Worm (Caenorhabditis elegans): ENCODE data around the gene ZK285.2.

Gene ZK285.2

ce11 chrV:16009564-16009963 is 37.1 kb upstream of the ZK285.2 start, which contains the start of gene str-233:
str-233 (minus strand) TSS chrV:16009664.
- TF ChIP-seq aptf-3 (GFP tag; IDR thresholded peaks at IDR 0.05) = no peak
- no peak for TF ChIP-seq dox-1 (GFP tag; IDR thresholded peaks at IDR 0.05)
- no peak for TF ChIP-seq F55B11.4 (tag; optimal IDR thresholded peaks at IDR 0.05; ENCODE audit: borderline replicate concordance, insufficient read depth)

DNA sequence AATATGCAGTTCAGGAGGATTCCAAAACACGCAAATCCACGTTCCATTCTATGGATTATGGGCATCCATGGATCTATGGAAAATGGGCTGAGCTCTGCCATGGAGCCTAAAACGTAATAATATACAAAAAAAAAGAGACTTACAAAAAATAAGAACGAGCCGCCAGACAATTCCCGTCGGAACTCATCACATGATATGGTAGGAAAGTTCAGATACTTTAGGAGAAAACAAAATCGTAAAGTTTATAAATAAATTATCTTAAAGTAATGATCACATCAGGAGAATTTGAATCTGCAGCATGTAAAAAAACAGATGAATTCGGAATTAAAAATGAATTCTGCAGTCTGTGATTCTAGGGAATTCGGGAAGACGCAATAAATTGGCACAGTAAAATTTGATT is 31.0 kb upstream of the ZK285.2 start, which contains the start of gene str-232:
str-232 (minus strand) TSS at position 101 of the 400 bp plus-strand sequence.
- TF ChIP-seq lir-1 (GFP tag; conservative IDR thresholded peaks at IDR 0.05) (no peak), ceh-40 (GFP tag; IDR thresholded peaks at IDR 0.05) (no peak), repo-1 (tag; optimal IDR thresholded peaks at IDR 0.05) (no peak), ceh-79 (tag; optimal IDR thresholded peaks at IDR 0.05) (no peak), lsl-1 (GFP tag; optimal IDR thresholded peaks at IDR 0.05) (no peak), bed-1 (GFP tag; IDR thresholded peaks at IDR 0.05) (no peak), lin-40 (tag; optimal IDR thresholded peaks at IDR 0.05) (no peak), Y79H2A.3 (GFP tag; conservative IDR thresholded peaks at IDR 0.05) (no peak), snpc-4 (GFP tag; optimal IDR thresholded peaks at IDR 0.05) (no peak), snpc-4 (tag; optimal IDR thresholded peaks at IDR 0.05) (no peak), Y53F4B.3 (GFP tag; IDR thresholded peaks at IDR 0.05) (no peak), sea-2 (GFP tag; IDR thresholded peaks at IDR 0.05) (no peak), ets-4 (GFP tag; optimal IDR thresholded peaks at IDR 0.05) (no peak)

DNA sequence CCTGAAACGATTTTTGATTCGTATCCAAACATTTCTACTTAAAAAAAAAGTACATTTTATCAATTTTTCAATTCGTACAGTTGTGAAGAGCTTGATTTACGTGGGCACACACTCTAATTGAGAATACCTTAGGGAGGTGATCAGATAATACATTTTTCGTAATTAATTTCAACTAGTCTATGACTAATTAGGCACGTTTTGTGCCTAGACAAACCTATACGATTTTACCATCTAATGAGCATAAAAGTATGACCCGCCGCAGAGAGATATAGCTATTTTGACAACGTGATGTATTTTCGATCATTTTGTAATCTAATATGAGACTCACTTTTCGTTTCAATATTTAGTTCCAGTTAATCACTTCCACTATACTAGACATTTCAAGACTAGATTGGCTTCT is 29.7 kb upstream of the ZK285.2 start:
- TF ChIP-seq lag-1 (GFP tag; IDR thresholded peaks at IDR 0.05) (no peak), snpc-1.1 (tag; optimal IDR thresholded peaks at IDR 0.05; ENCODE audit: insufficient read depth) (no peak), nhr-80 (tag; optimal IDR thresholded peaks at IDR 0.05) (no peak), ceh-91 (GFP tag; IDR thresholded peaks at IDR 0.05) (no peak), ekl-4 (GFP tag; IDR thresholded peaks at IDR 0.05) (no peak), lsy-27 (tag; optimal IDR thresholded peaks at IDR 0.05; ENCODE audit: borderline replicate concordance, insufficient read depth) (no peak), ztf-26 (tag; optimal IDR thresholded peaks at IDR 0.05) (no peak), chd-7 (tag; optimal IDR thresholded peaks at IDR 0.05) (no peak), mel-28 (tag; optimal IDR thresholded peaks at IDR 0.05; ENCODE audit: borderline replicate concordance) (no peak), ztf-25 (GFP tag; IDR thresholded peaks at IDR 0.05) (no peak), ceh-100 (GFP tag; IDR thresholded peaks at IDR 0.05) (no peak), ztf-6 (GFP tag; IDR thresholded peaks at IDR 0.05) (no peak), F10E7.11 (tag; optimal IDR thresholded peaks at IDR 0.05) (no peak), tlf-1 (GFP tag; optimal IDR thresholded peaks at IDR 0.05) (no peak), T26A5.8 (tag; optimal IDR thresholded peaks at IDR 0.05) (no peak), K11D2.4 (GFP tag; IDR thresholded peaks at IDR 0.05) (no peak), dpl-1 (GFP tag; optimal IDR thresholded peaks at IDR 0.05) (no peak)

- TF ChIP-seq F55B11.4 (tag; optimal IDR thresholded peaks at IDR 0.05; ENCODE audit: borderline replicate concordance, insufficient read depth) = no peak
- no peak for TF ChIP-seq F39B2.1 (GFP tag; IDR thresholded peaks at IDR 0.05)
- TF ChIP-seq ztf-26 (tag; optimal IDR thresholded peaks at IDR 0.05) = no peak
- no peak for TF ChIP-seq ceh-79 (tag; optimal IDR thresholded peaks at IDR 0.05)
- TF ChIP-seq Y67H2A.10 (GFP tag; conservative IDR thresholded peaks at IDR 0.05) = no peak
- TF ChIP-seq athp-1 (tag; optimal IDR thresholded peaks at IDR 0.05) = no peak
- TF ChIP-seq egl-18 (GFP tag; IDR thresholded peaks at IDR 0.05) = no peak
- TF ChIP-seq Y79H2A.3 (GFP tag; conservative IDR thresholded peaks at IDR 0.05) = no peak
- no peak for TF ChIP-seq hrde-1 (tag; optimal IDR thresholded peaks at IDR 0.05; ENCODE audit: borderline replicate concordance)
- no peak for TF ChIP-seq nhr-27 (tag; optimal IDR thresholded peaks at IDR 0.05)
- no peak for TF ChIP-seq ztf-18 (tag; optimal IDR thresholded peaks at IDR 0.05)
- no peak for TF ChIP-seq dpff-1 (tag; optimal IDR thresholded peaks at IDR 0.05)
- TF ChIP-seq attf-6 (GFP tag; IDR thresholded peaks at IDR 0.05) = no peak
Measured at ce11 chrV:16017671-16018070, 29.0 kb upstream of the ZK285.2 start, which contains the start of gene srx-43. srx-43 (plus strand) TSS chrV:16017971.
